Fruit fly (Drosophila melanogaster) whole organism, pupa: ENCODE results near the gene CG31075.

Experiments used
- CG10348 ChIP-seq: fragments of 200-800 bp; sonication (Bioruptor generic); IDR thresholded peaks from 2 replicates; pipeline ENCODE4 v1.3.6; 2022; ENCODE audit warnings: missing biosample characterization, missing genetic modification characterization
- CG12605 ChIP-seq: fragments of 200-800 bp; sonication (Bioruptor generic); IDR thresholded peaks from 2 replicates; pipeline ENCODE4 v1.3.6; 2022; ENCODE audit warnings: missing biosample characterization, missing genetic modification characterization
- CG13204 ChIP-seq: fragments of 200-800 bp; sonication (Bioruptor generic); optimal IDR thresholded peaks from 2 replicates; lab custom pipeline; 2018; ENCODE audit warnings: missing biosample characterization, mild to moderate bottlenecking, missing genetic modification characterization, moderate library complexity
- CG14655 ChIP-seq: fragments of 200-800 bp; sonication (Bioruptor generic); optimal IDR thresholded peaks from 3 replicates; lab custom pipeline; 2017; ENCODE audit warnings: mild to moderate bottlenecking, missing biosample characterization, missing genetic modification reagents, missing genetic modification characterization
- CG15710 ChIP-seq: fragments of 200-800 bp; sonication (Bioruptor generic); optimal IDR thresholded peaks from 2 replicates; lab custom pipeline; 2018; ENCODE audit warnings: missing biosample characterization, mild to moderate bottlenecking, missing genetic modification characterization, moderate library complexity
- CG17806 ChIP-seq: fragments of 200-800 bp; sonication (Bioruptor generic); optimal IDR thresholded peaks from 2 replicates; lab custom pipeline; 2018; ENCODE audit warnings: missing biosample characterization, mild to moderate bottlenecking, missing genetic modification characterization, moderate library complexity
- CG32121 ChIP-seq: fragments of 200-800 bp; sonication (Bioruptor generic); IDR thresholded peaks from 2 replicates; pipeline ENCODE4 v1.3.6; 2022; ENCODE audit warnings: missing biosample characterization, missing genetic modification characterization
- CG34367 ChIP-seq: fragments of 200-800 bp; sonication (Bioruptor generic); optimal IDR thresholded peaks from 2 replicates; lab custom pipeline; 2018; ENCODE audit warnings: missing biosample characterization, mild to moderate bottlenecking, missing genetic modification characterization
- CG4496 ChIP-seq: fragments of 200-800 bp; sonication (Bioruptor generic); IDR thresholded peaks from 3 replicates; pipeline ENCODE4 v1.3.6; 2022; ENCODE audit warnings: missing biosample characterization, missing genetic modification characterization
- CG8159 ChIP-seq: fragments of 200-800 bp; sonication (Bioruptor generic); optimal IDR thresholded peaks from 3 replicates; lab custom pipeline; 2018; ENCODE audit warnings: missing biosample characterization, mild to moderate bottlenecking, missing genetic modification characterization, moderate library complexity
- CG8301 ChIP-seq: fragments of 200-800 bp; sonication (Bioruptor generic); optimal IDR thresholded peaks from 2 replicates; lab custom pipeline; 2018; ENCODE audit warnings: missing biosample characterization, mild to moderate bottlenecking, missing genetic modification characterization
- CG9948 ChIP-seq: fragments of 200-800 bp; sonication (Bioruptor generic); optimal IDR thresholded peaks from 2 replicates; lab custom pipeline; 2018; ENCODE audit warnings: missing biosample characterization, mild to moderate bottlenecking, missing genetic modification characterization, moderate library complexity
- D1 ChIP-seq: fragments of 200-800 bp; sonication (Bioruptor generic); optimal IDR thresholded peaks from 2 replicates; lab custom pipeline; 2018; ENCODE audit warnings: missing biosample characterization, mild to moderate bottlenecking, missing genetic modification characterization, moderate library complexity
- EcR ChIP-seq: fragments of 200-800 bp; sonication (Bioruptor generic); optimal IDR thresholded peaks from 3 replicates; lab custom pipeline; 2019; ENCODE audit warnings: missing biosample characterization, missing genetic modification characterization, mild to moderate bottlenecking, moderate library complexity, missing genetic modification reagents
- Ets98B ChIP-seq: fragments of 200-800 bp; sonication (Bioruptor generic); IDR thresholded peaks from 2 replicates; pipeline ENCODE4 v1.3.6; 2022; ENCODE audit warnings: missing biosample characterization, missing genetic modification characterization
- Pif1A ChIP-seq: fragments of 200-800 bp; sonication (Bioruptor generic); optimal IDR thresholded peaks from 3 replicates; lab custom pipeline; 2016; ENCODE audit warnings: missing biosample characterization, missing genetic modification characterization
- Pif1B ChIP-seq: fragments of 200-800 bp; sonication (Bioruptor generic); optimal IDR thresholded peaks from 3 replicates; lab custom pipeline; 2016; ENCODE audit warnings: missing biosample characterization, missing genetic modification characterization
- Snoo ChIP-seq: fragments of 200-800 bp; sonication (Bioruptor generic); optimal IDR thresholded peaks from 3 replicates; lab custom pipeline; 2017; ENCODE audit warnings: missing biosample characterization, mild to moderate bottlenecking, missing genetic modification characterization, inconsistent platforms
- fd96Ca ChIP-seq: fragments of 200-800 bp; sonication (Bioruptor generic); IDR thresholded peaks from 3 replicates; pipeline ENCODE4 v1.3.6; 2022; ENCODE audit warnings: missing biosample characterization, missing genetic modification characterization
- gl ChIP-seq: fragments of 200-800 bp; sonication (Bioruptor generic); optimal IDR thresholded peaks from 2 replicates; lab custom pipeline; 2018; ENCODE audit warnings: missing biosample characterization, mild to moderate bottlenecking, missing genetic modification characterization
- rn ChIP-seq: fragments of 200-800 bp; sonication (Bioruptor generic); IDR thresholded peaks from 2 replicates; pipeline ENCODE4 v1.3.6; 2022; ENCODE audit warnings: missing biosample characterization, missing genetic modification characterization

CG31075 gene

dm6 chr3R:26994532-26994931, 6.2 kb upstream of the CG31075 start, which contains the start of gene TwdlC:
TwdlC (plus strand) TSS chr3R:26994832.
- TF ChIP-seq CG8159 (tag; lab: Kevin White, UChicago), result no peak
- no peak for TF ChIP-seq CG15710 (tag; lab: Kevin White, UChicago)
- no peak for TF ChIP-seq rn
- no peak for TF ChIP-seq Ets98B (GFP tag; lab: Robert Waterston, UW)
- TF ChIP-seq gl (tag; lab: Kevin White, UChicago), result no peak
- TF ChIP-seq CG32121, result no peak
- TF ChIP-seq CG14655, result no peak
- no peak for TF ChIP-seq CG34367 (tag; lab: Kevin White, UChicago)
- no peak for TF ChIP-seq CG17806 (tag; lab: Kevin White, UChicago)
- TF ChIP-seq CG13204 (GFP tag; lab: Kevin White, UChicago), result no peak
- TF ChIP-seq D1 (tag; lab: Kevin White, UChicago), result no peak
- TF ChIP-seq CG10348 (GFP tag; lab: Robert Waterston, UW), result no peak
- TF ChIP-seq Pif1A (GFP tag; lab: Kevin White, UChicago), result no peak
- TF ChIP-seq Snoo, result no peak
- no peak for TF ChIP-seq CG8301
- no peak for TF ChIP-seq EcR (GFP tag; lab: Kevin White, UChicago)
- TF ChIP-seq fd96Ca (GFP tag; lab: Robert Waterston, UW), result no peak
- no peak for TF ChIP-seq CG12605 (GFP tag; lab: Robert Waterston, UW)
- no peak for TF ChIP-seq CG4496 (GFP tag; lab: Robert Waterston, UW)
- no peak for TF ChIP-seq Pif1B
- TF ChIP-seq, all 21 proteins: peak for 0

DNA sequence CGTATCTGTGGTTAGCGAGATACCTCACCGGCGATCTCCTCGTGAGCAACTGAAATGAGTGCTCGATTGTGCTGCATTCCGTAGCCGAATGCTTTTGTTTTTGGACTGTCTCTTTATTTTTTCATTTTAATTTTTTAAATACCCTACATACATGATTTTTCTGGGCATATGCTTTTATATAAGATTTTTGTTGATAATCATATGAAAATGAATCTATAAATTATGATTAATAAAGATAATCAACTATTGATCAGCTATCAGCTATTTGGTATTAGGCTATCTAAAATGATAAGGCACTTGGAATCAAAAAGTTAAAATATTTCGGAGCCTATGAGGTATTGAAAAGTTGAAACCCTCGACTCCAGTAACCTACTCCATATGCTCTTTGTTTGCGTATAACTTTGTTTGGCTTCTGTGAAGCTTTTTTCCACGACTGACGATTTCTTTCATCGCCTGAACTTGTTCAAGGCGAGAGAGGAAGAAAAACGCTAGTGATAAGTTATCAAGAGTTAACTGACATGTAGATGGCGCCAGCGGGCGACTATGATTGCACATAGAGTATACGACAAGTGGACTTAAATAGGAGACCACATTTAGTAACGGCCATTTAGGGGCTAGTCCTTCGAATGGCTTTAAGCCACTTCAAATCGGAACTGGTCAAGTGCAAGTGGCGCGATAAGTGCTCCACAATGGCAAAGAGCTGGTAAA, 1.6 kb upstream of the CG31075 start, which contains the start of gene CG31076:
Gene CG31076 (minus strand): TSS at position 51 of the 708 bp plus-strand sequence.
- TF ChIP-seq CG13204 (GFP tag; lab: Kevin White, UChicago) (no peak), CG8301 (no peak), fd96Ca (GFP tag; lab: Robert Waterston, UW) (no peak), Ets98B (GFP tag; lab: Robert Waterston, UW) (peak; percentile 46; the same call in 1 of the 2 replicates), D1 (tag; lab: Kevin White, UChicago) (peak; percentile 23), rn (no peak), EcR (GFP tag; lab: Kevin White, UChicago) (peak; percentile 85), CG9948 (tag; lab: Kevin White, UChicago) (no peak), Pif1A (GFP tag; lab: Kevin White, UChicago) (peak; percentile 75), CG4496 (GFP tag; lab: Robert Waterston, UW) (no peak), CG10348 (GFP tag; lab: Robert Waterston, UW) (no peak), Pif1B (peak; percentile 46), CG14655 (peak; percentile 33), CG12605 (GFP tag; lab: Robert Waterston, UW) (no peak), gl (tag; lab: Kevin White, UChicago) (peak; percentile 35), CG17806 (tag; lab: Kevin White, UChicago) (peak; percentile 52), CG32121 (peak; percentile 61; the same call in 1 of the 2 replicates), Snoo (peak; percentile 73), CG34367 (tag; lab: Kevin White, UChicago) (no peak), CG8159 (tag; lab: Kevin White, UChicago) (peak; percentile 67), CG15710 (tag; lab: Kevin White, UChicago) (peak; percentile 14)

dm6 chr3R:26987455-26987854, 862 bp downstream of the CG31075 start:
- TF ChIP-seq CG4496 (GFP tag; lab: Robert Waterston, UW) (no peak), EcR (GFP tag; lab: Kevin White, UChicago) (no peak), CG8301 (no peak), CG34367 (tag; lab: Kevin White, UChicago) (no peak), CG17806 (tag; lab: Kevin White, UChicago) (no peak), fd96Ca (GFP tag; lab: Robert Waterston, UW) (no peak), CG12605 (GFP tag; lab: Robert Waterston, UW) (no peak), CG9948 (tag; lab: Kevin White, UChicago) (no peak), Ets98B (GFP tag; lab: Robert Waterston, UW) (no peak), CG32121 (no peak), Pif1B (no peak), Pif1A (GFP tag; lab: Kevin White, UChicago) (no peak), CG15710 (tag; lab: Kevin White, UChicago) (no peak)

DNA sequence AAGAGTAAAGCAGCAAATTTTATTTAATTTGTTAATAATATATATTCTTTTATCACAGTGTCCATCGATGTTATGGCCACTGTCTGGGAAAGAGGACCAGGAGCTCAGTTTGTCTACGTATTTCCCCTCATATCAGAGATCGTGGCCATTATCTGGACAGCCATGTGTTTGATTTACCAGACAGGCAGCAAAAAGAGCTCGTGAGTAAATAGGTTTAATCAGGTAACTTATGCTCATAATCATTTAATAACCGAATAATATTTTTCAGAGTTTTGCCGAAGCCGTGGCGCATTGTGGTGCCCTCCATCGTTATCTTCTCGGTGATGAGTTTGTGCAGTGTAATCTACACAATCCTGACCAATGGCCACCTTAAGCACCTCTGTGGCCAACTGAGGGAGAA, 3.9 kb downstream of the CG31075 start:
- no peak for TF ChIP-seq CG8159 (tag; lab: Kevin White, UChicago)
- TF ChIP-seq D1 (tag; lab: Kevin White, UChicago), result no peak
- TF ChIP-seq CG4496 (GFP tag; lab: Robert Waterston, UW), result no peak

- no peak for TF ChIP-seq CG14655
- TF ChIP-seq CG32121, result no peak
- TF ChIP-seq EcR (GFP tag; lab: Kevin White, UChicago), result no peak
- no peak for TF ChIP-seq Snoo
- TF ChIP-seq Pif1B, result no peak
- TF ChIP-seq CG34367 (tag; lab: Kevin White, UChicago), result no peak
- no peak for TF ChIP-seq CG15710 (tag; lab: Kevin White, UChicago)
- no peak for TF ChIP-seq Ets98B (GFP tag; lab: Robert Waterston, UW)
- no peak for TF ChIP-seq rn
- TF ChIP-seq D1 (tag; lab: Kevin White, UChicago), result no peak
- TF ChIP-seq CG8159 (tag; lab: Kevin White, UChicago), result no peak
- TF ChIP-seq gl (tag; lab: Kevin White, UChicago), result no peak
- no peak for TF ChIP-seq CG10348 (GFP tag; lab: Robert Waterston, UW)
- no peak for TF ChIP-seq CG8301
- TF ChIP-seq CG13204 (GFP tag; lab: Kevin White, UChicago), result no peak
- TF ChIP-seq Pif1A (GFP tag; lab: Kevin White, UChicago), result no peak
- no peak for TF ChIP-seq fd96Ca (GFP tag; lab: Robert Waterston, UW)
- TF ChIP-seq CG12605 (GFP tag; lab: Robert Waterston, UW), result no peak
- TF ChIP-seq, all 21 proteins: peak for 0
Observed at dm6 chr3R:26982106-26982505, 6.2 kb downstream of the CG31075 start.
